Worm (Caenorhabditis elegans) whole organism, late embryonic: ENCODE data around the gene T01C3.3.

ENCODE experiments used
- C38D4.7 ChIP-seq: fragments of 200-800 bp; sonication (Bioruptor generic); optimal IDR thresholded peaks from 2 replicates; lab custom pipeline; 2018; ENCODE audit warnings: mild to moderate bottlenecking, missing genetic modification characterization, moderate library complexity, missing compliant biosample characterization
- F13H6.1 ChIP-seq: sonication (generic microtip); optimal IDR thresholded peaks from 2 replicates; lab custom pipeline; 2016; ENCODE audit warnings: missing genetic modification characterization, missing compliant biosample characterization
- K02D7.2 ChIP-seq: sonication (generic microtip); optimal IDR thresholded peaks from 2 replicates; lab custom pipeline; 2017; ENCODE audit warnings: mild to moderate bottlenecking, missing genetic modification characterization, missing compliant biosample characterization
- T23F11.4 ChIP-seq: fragments of 200-800 bp; sonication (Bioruptor generic); optimal IDR thresholded peaks from 2 replicates; lab custom pipeline; 2018; ENCODE audit warnings: mild to moderate bottlenecking, missing genetic modification characterization, missing compliant biosample characterization
- ceh-19 ChIP-seq: fragments of 200-800 bp; sonication (Bioruptor generic); optimal IDR thresholded peaks from 2 replicates; lab custom pipeline; 2018; ENCODE audit warnings: mild to moderate bottlenecking, missing genetic modification characterization, missing compliant biosample characterization
- ceh-2 ChIP-seq: sonication (generic microtip); optimal IDR thresholded peaks from 2 replicates; lab custom pipeline; 2016; ENCODE audit warnings: missing genotype, missing genetic modification characterization, missing compliant biosample characterization
- ceh-31 ChIP-seq: sonication (generic microtip); optimal IDR thresholded peaks from 2 replicates; lab custom pipeline; 2016; ENCODE audit warnings: missing genetic modification characterization, missing compliant biosample characterization
- ceh-34 ChIP-seq: sonication (generic microtip); optimal IDR thresholded peaks from 2 replicates; lab custom pipeline; 2016; ENCODE audit warnings: mild to moderate bottlenecking, missing genetic modification characterization, missing compliant biosample characterization
- ceh-45 ChIP-seq: fragments of 200-800 bp; sonication (Bioruptor generic); IDR thresholded peaks from 2 replicates; pipeline ENCODE4 v1.3.6; 2022; ENCODE audit warnings: missing genetic modification reagents, missing genetic modification characterization, missing compliant biosample characterization
- ceh-9 ChIP-seq: sonication (generic microtip); optimal IDR thresholded peaks from 2 replicates; lab custom pipeline; 2016; ENCODE audit warnings: mild to moderate bottlenecking, missing genetic modification characterization, inconsistent platforms, missing compliant biosample characterization
- dmd-4 ChIP-seq: sonication (generic microtip); optimal IDR thresholded peaks from 2 replicates; lab custom pipeline; 2016; ENCODE audit warnings: borderline replicate concordance, missing genetic modification characterization, missing compliant biosample characterization
- dve-1 ChIP-seq: sonication (generic microtip); optimal IDR thresholded peaks from 2 replicates; lab custom pipeline; 2017; ENCODE audit warnings: antibody characterized with exemption, mild to moderate bottlenecking, missing genetic modification characterization, missing compliant biosample characterization
- elt-4 ChIP-seq: sonication (generic microtip); optimal IDR thresholded peaks from 2 replicates; lab custom pipeline; 2016; ENCODE audit warnings: missing genetic modification characterization, missing compliant biosample characterization
- ets-4 ChIP-seq: sonication (generic microtip); optimal IDR thresholded peaks from 2 replicates; lab custom pipeline; 2016; ENCODE audit warnings: missing genetic modification characterization, missing compliant biosample characterization
- fkh-10 ChIP-seq: fragments of 150-350 bp; optimal IDR thresholded peaks from 2 replicates; lab custom pipeline; 2014; ENCODE audit warnings: missing biosample characterization, missing genetic modification reagents, missing genetic modification characterization
- fkh-6 ChIP-seq: sonication (generic microtip); optimal IDR thresholded peaks from 2 replicates; lab custom pipeline; 2016; ENCODE audit warnings: missing genetic modification characterization, missing compliant biosample characterization
- gmeb-2 ChIP-seq: sonication (generic microtip); optimal IDR thresholded peaks from 2 replicates; lab custom pipeline; 2016; ENCODE audit warnings: missing genetic modification characterization, inconsistent platforms, missing compliant biosample characterization
- hlh-13 ChIP-seq: fragments of 200-800 bp; sonication (Bioruptor generic); optimal IDR thresholded peaks from 2 replicates; lab custom pipeline; 2018; ENCODE audit warnings: mild to moderate bottlenecking, missing genetic modification characterization, missing compliant biosample characterization
- hlh-6 ChIP-seq: sonication (generic microtip); optimal IDR thresholded peaks from 2 replicates; lab custom pipeline; 2016; ENCODE audit warnings: missing genotype, missing genetic modification characterization, missing compliant biosample characterization
- hlh-8 ChIP-seq: sonication (generic microtip); optimal IDR thresholded peaks from 2 replicates; lab custom pipeline; 2016; ENCODE audit warnings: missing genotype, missing genetic modification characterization, missing compliant biosample characterization
- lin-11 ChIP-seq: fragments of 200-800 bp; sonication (Bioruptor generic); optimal IDR thresholded peaks from 2 replicates; lab custom pipeline; 2018; ENCODE audit warnings: mild to moderate bottlenecking, missing genetic modification characterization, missing compliant biosample characterization
- madf-2 ChIP-seq: sonication (generic microtip); optimal IDR thresholded peaks from 2 replicates; lab custom pipeline; 2017; ENCODE audit warnings: missing genetic modification characterization, missing compliant biosample characterization
- mec-3 ChIP-seq: sonication (generic microtip); optimal IDR thresholded peaks from 2 replicates; lab custom pipeline; 2016; ENCODE audit warnings: borderline replicate concordance, missing genetic modification characterization, missing compliant biosample characterization
- nfya-1 ChIP-seq: sonication (generic microtip); optimal IDR thresholded peaks from 2 replicates; lab custom pipeline; 2017; ENCODE audit warnings: missing genetic modification characterization, mild to moderate bottlenecking, missing compliant biosample characterization, antibody characterized with exemption, moderate library complexity
- nhr-11 ChIP-seq: fragments of 150-350 bp; optimal IDR thresholded peaks from 2 replicates; lab custom pipeline; 2014; ENCODE audit warnings: missing biosample characterization, missing genetic modification characterization
- odd-2 ChIP-seq: sonication (generic microtip); optimal IDR thresholded peaks from 2 replicates; lab custom pipeline; 2017; ENCODE audit warnings: antibody characterized with exemption, mild to moderate bottlenecking, missing genetic modification characterization, missing compliant biosample characterization
- pag-3 ChIP-seq: sonication (generic microtip); optimal IDR thresholded peaks from 2 replicates; lab custom pipeline; 2016; ENCODE audit warnings: missing compliant biosample characterization, missing genetic modification characterization, borderline replicate concordance
- pat-9 ChIP-seq: fragments of 200-800 bp; sonication (Bioruptor generic); optimal IDR thresholded peaks from 2 replicates; lab custom pipeline; 2018; ENCODE audit warnings: mild to moderate bottlenecking, missing genetic modification characterization, moderate library complexity, missing compliant biosample characterization
- pqm-1 ChIP-seq: sonication (generic microtip); optimal IDR thresholded peaks from 2 replicates; lab custom pipeline; 2016; ENCODE audit warnings: missing genetic modification characterization, missing compliant biosample characterization
- ref-2 ChIP-seq: sonication (generic microtip); optimal IDR thresholded peaks from 2 replicates; lab custom pipeline; 2016; ENCODE audit warnings: missing genetic modification characterization, missing compliant biosample characterization
- sdc-2 ChIP-seq: sonication (generic microtip); optimal IDR thresholded peaks from 2 replicates; lab custom pipeline; 2016; ENCODE audit warnings: missing genotype, missing genetic modification characterization, missing compliant biosample characterization
- sox-2 ChIP-seq: fragments of 200-800 bp; sonication (Bioruptor generic); IDR thresholded peaks from 2 replicates; pipeline ENCODE4 v1.3.6; 2022; ENCODE audit warnings: missing genetic modification reagents, missing genetic modification characterization, missing compliant biosample characterization
- tbx-2 ChIP-seq: sonication (generic microtip); optimal IDR thresholded peaks from 2 replicates; lab custom pipeline; 2016; ENCODE audit warnings: missing genetic modification characterization, missing compliant biosample characterization
- tbx-7 ChIP-seq: sonication (generic microtip); optimal IDR thresholded peaks from 2 replicates; lab custom pipeline; 2016; ENCODE audit warnings: missing genotype, missing genetic modification characterization, missing compliant biosample characterization
- ttx-3 ChIP-seq: sonication (generic microtip); optimal IDR thresholded peaks from 2 replicates; lab custom pipeline; 2016; ENCODE audit warnings: missing genetic modification reagents, missing genetic modification characterization, missing compliant biosample characterization
- unc-3 ChIP-seq, 2 experiments: fragments of 200-800 bp in 1 of 2; sonication (Bioruptor generic) in 1 of 2; sonication (generic microtip) in 1 of 2; conservative IDR thresholded peaks in 1 of 2; optimal IDR thresholded peaks in 1 of 2; 2 replicates each; pipeline versions ENCODE4 v1.3.6 to Lab custom; 2016 to 2022; ENCODE audit warnings: missing compliant biosample characterization in 2 of 2, missing genetic modification characterization in 2 of 2, missing genetic modification reagents in 1 of 2
- unc-55 ChIP-seq: sonication (generic microtip); optimal IDR thresholded peaks from 2 replicates; lab custom pipeline; 2017; ENCODE audit warnings: missing biosample characterization, missing genetic modification reagents, missing genetic modification characterization
- unc-86 ChIP-seq: sonication (generic microtip); optimal IDR thresholded peaks from 2 replicates; lab custom pipeline; 2016; ENCODE audit warnings: missing genetic modification characterization, missing compliant biosample characterization
- zip-5 ChIP-seq: sonication (generic microtip); optimal IDR thresholded peaks from 2 replicates; lab custom pipeline; 2016; ENCODE audit warnings: missing genetic modification characterization, missing compliant biosample characterization

Gene T01C3.3

ce11 chrV:14947022-14947421 is 45.5 kb downstream of the T01C3.3 start, which contains the start of gene C30G7.4:
Gene C30G7.4 (minus strand): TSS chrV:14947122.
- TF ChIP-seq tbx-7 (tag; lab: Kevin White, UChicago): no peak
- no peak for TF ChIP-seq fkh-6 (tag; lab: Kevin White, UChicago)
- no peak for TF ChIP-seq madf-2 (tag; lab: Kevin White, UChicago)
- no peak for TF ChIP-seq ceh-19 (GFP tag; lab: Kevin White, UChicago)
- no peak for TF ChIP-seq tbx-2 (tag; lab: Kevin White, UChicago)
- TF ChIP-seq zip-5: no peak
- TF ChIP-seq pqm-1 (tag; lab: Kevin White, UChicago): no peak
- TF ChIP-seq dmd-4 (tag; lab: Kevin White, UChicago): no peak
- TF ChIP-seq fkh-10 (GFP tag; lab: Kevin White, UChicago): no peak
- TF ChIP-seq ref-2 (tag; lab: Kevin White, UChicago): no peak

- no peak for TF ChIP-seq ceh-31 (tag; lab: Kevin White, UChicago)
- no peak for TF ChIP-seq F13H6.1 (tag; lab: Kevin White, UChicago)
- no peak for TF ChIP-seq sdc-2 (tag; lab: Kevin White, UChicago)
- no peak for TF ChIP-seq ref-2 (tag; lab: Kevin White, UChicago)
- no peak for TF ChIP-seq nhr-11
- TF ChIP-seq gmeb-2 (tag; lab: Kevin White, UChicago): no peak
- TF ChIP-seq ttx-3 (tag; lab: Kevin White, UChicago): no peak
- no peak for TF ChIP-seq unc-86 (tag; lab: Kevin White, UChicago)
- TF ChIP-seq ceh-34 (tag; lab: Kevin White, UChicago): no peak
- TF ChIP-seq pag-3 (tag; lab: Kevin White, UChicago): no peak
- no peak for TF ChIP-seq lin-11 (tag; lab: Kevin White, UChicago)
- no peak for TF ChIP-seq T23F11.4 (GFP tag; lab: Kevin White, UChicago)
- no peak for TF ChIP-seq fkh-10 (GFP tag; lab: Kevin White, UChicago)
- no peak for TF ChIP-seq pat-9 (tag; lab: Kevin White, UChicago)
- no peak for TF ChIP-seq unc-3 (GFP tag; conservative IDR thresholded peaks at IDR 0.05; lab: Robert Waterston, UW)
- no peak for TF ChIP-seq unc-3 (tag; optimal IDR thresholded peaks at IDR 0.05; lab: Kevin White, UChicago)
- TF ChIP-seq C38D4.7 (GFP tag; lab: Kevin White, UChicago): no peak
- TF ChIP-seq nfya-1 (tag; lab: Kevin White, UChicago): no peak
- no peak for TF ChIP-seq elt-4
- no peak for TF ChIP-seq hlh-6 (tag; lab: Kevin White, UChicago)
- TF ChIP-seq ceh-45 (GFP tag; lab: Robert Waterston, UW): no peak
- TF ChIP-seq, all 69 proteins: peak for 0
These were observed 46.8 kb downstream of the T01C3.3 start, which contains the start of gene C30G7.3 for ce11 chrV:14945697-14946096. Gene C30G7.3 (minus strand): TSS chrV:14945704.

ce11 chrV:14945124-14945523 is 47.4 kb downstream of the T01C3.3 start:
- no peak for TF ChIP-seq ets-4 (tag; lab: Kevin White, UChicago)
- no peak for TF ChIP-seq ceh-34 (tag; lab: Kevin White, UChicago)
- TF ChIP-seq pat-9 (tag; lab: Kevin White, UChicago): no peak
- no peak for TF ChIP-seq elt-4
- no peak for TF ChIP-seq mec-3 (tag; lab: Kevin White, UChicago)
- no peak for TF ChIP-seq nfya-1 (tag; lab: Kevin White, UChicago)
- TF ChIP-seq ceh-2 (tag; lab: Kevin White, UChicago): no peak
- TF ChIP-seq ttx-3 (tag; lab: Kevin White, UChicago): no peak
- TF ChIP-seq pag-3 (tag; lab: Kevin White, UChicago): no peak

- TF ChIP-seq hlh-8 (tag; lab: Kevin White, UChicago): no peak
- TF ChIP-seq ceh-45 (GFP tag; lab: Robert Waterston, UW): no peak
- TF ChIP-seq sox-2: no peak
- no peak for TF ChIP-seq ceh-2 (tag; lab: Kevin White, UChicago)
- no peak for TF ChIP-seq ceh-9 (tag; lab: Kevin White, UChicago)
- TF ChIP-seq zip-5: no peak
- TF ChIP-seq hlh-13: no peak
- no peak for TF ChIP-seq K02D7.2 (tag; lab: Kevin White, UChicago)
- no peak for TF ChIP-seq unc-55 (GFP tag; lab: Kevin White, UChicago)
- TF ChIP-seq dve-1: no peak
- no peak for TF ChIP-seq odd-2
- no peak for TF ChIP-seq F13H6.1 (tag; lab: Kevin White, UChicago)
- no peak for TF ChIP-seq ceh-31 (tag; lab: Kevin White, UChicago)
These were observed 48.7 kb downstream of the T01C3.3 start for ce11 chrV:14943774-14944173.
